Worm (Caenorhabditis elegans): ENCODE data around the gene grd-7.

Gene grd-7

DNA sequence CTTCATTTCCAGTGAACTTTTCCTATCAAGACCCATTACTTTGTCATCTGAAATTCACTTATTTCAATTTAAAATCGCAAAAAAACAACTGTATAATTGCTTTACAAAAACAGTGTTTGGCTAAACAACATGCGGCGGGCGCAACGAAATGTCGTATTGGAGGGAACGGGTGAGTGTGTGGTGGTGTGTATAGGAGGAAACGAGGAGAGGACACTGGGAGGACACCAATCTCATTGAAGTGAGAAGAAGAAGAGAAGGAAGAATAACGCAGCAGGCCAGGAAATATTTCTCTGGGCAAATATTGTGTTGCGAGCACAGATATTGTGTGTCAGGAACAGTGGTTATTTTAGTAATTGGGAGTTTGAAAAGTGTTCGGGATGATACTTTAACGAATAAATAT lies 14.7 kb downstream of the grd-7 start, which contains the start of gene F46H5.4:
TSS of gene F46H5.4 (minus strand) at position 53 of the 400 bp plus-strand sequence.
- TF ChIP-seq K12H6.12 (tag; optimal IDR thresholded peaks at IDR 0.05) (no peak), tlf-1 (GFP tag; optimal IDR thresholded peaks at IDR 0.05) (no peak), mel-28 (tag; optimal IDR thresholded peaks at IDR 0.05; ENCODE audit: borderline replicate concordance) (no peak), nhr-80 (tag; optimal IDR thresholded peaks at IDR 0.05) (peak; percentile 25), gei-17 (GFP tag; optimal IDR thresholded peaks at IDR 0.05) (no peak), rec-8 (tag; optimal IDR thresholded peaks at IDR 0.05) (no peak), zfh-2 (GFP tag; conservative IDR thresholded peaks at IDR 0.05) (no peak), B0019.2 (GFP tag; conservative IDR thresholded peaks at IDR 0.05) (no peak), F57C9.4 (tag; optimal IDR thresholded peaks at IDR 0.05) (no peak), Y53G8AR.9 (GFP tag; conservative IDR thresholded peaks at IDR 0.05) (no peak), ceh-79 (tag; optimal IDR thresholded peaks at IDR 0.05) (no peak), C17E4.6 (GFP tag; IDR thresholded peaks at IDR 0.05) (no peak), lin-35 (GFP tag; optimal IDR thresholded peaks at IDR 0.05) (no peak), attf-3 (GFP tag; conservative IDR thresholded peaks at IDR 0.05) (peak; percentile 81)

DNA sequence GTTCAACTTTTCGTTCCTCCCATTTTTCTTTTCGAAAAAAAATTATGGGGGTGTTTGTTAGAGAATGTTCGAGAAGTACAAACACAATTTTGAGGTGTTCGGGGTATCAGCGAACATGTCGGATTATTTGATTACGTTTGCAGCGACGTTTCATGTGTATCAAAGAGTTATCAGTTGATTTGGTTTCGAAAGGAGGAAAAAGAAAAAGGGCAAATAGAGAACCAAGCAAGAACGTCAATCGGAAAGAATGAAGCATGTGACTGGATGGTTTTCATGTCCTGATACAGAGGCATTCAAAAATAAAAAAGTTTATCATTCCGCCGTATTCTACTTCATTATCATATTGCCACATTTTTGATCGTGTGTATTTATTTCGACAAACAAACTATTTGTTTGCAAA lies 24.5 kb downstream of the grd-7 start:
- TF ChIP-seq tlf-1 (GFP tag; optimal IDR thresholded peaks at IDR 0.05) (peak; percentile 22), lin-54 (GFP tag; optimal IDR thresholded peaks at IDR 0.05) (peak; percentile 9), lir-1 (GFP tag; conservative IDR thresholded peaks at IDR 0.05) (0 out of 2 replicates have a peak, but pooled peaks have one; percentile 10), attf-5 (GFP tag; optimal IDR thresholded peaks at IDR 0.05) (peak; percentile 13), ceh-91 (GFP tag; IDR thresholded peaks at IDR 0.05) (no peak), Y53G8AR.9 (GFP tag; conservative IDR thresholded peaks at IDR 0.05) (0 out of 2 replicates have a peak, but pooled peaks have one; percentile 35), dox-1 (GFP tag; IDR thresholded peaks at IDR 0.05) (0 out of 2 replicates have a peak, but pooled peaks have one; percentile 30), chd-7 (tag; optimal IDR thresholded peaks at IDR 0.05) (peak; percentile 43), ztf-28 (GFP tag; IDR thresholded peaks at IDR 0.05) (no peak), sptf-2 (GFP tag; optimal IDR thresholded peaks at IDR 0.05) (no peak), pha-4 (tag; optimal IDR thresholded peaks at IDR 0.05) (peak; percentile 65), ets-4 (GFP tag; optimal IDR thresholded peaks at IDR 0.05) (peak; percentile 54), ztf-6 (GFP tag; IDR thresholded peaks at IDR 0.05) (no peak), zfh-2 (GFP tag; conservative IDR thresholded peaks at IDR 0.05) (no peak), madf-8 (GFP tag; conservative IDR thresholded peaks at IDR 0.05) (no peak), madf-10 (tag; optimal IDR thresholded peaks at IDR 0.05) (peak; percentile 36), madf-6 (GFP tag; IDR thresholded peaks at IDR 0.05) (no peak), nfyb-1 (GFP tag; IDR thresholded peaks at IDR 0.05) (0 out of 2 replicates have a peak, but pooled peaks have one; percentile 45), nhr-27 (tag; optimal IDR thresholded peaks at IDR 0.05) (no peak), nfya-2 (GFP tag; IDR thresholded peaks at IDR 0.05) (no peak), lin-40 (tag; optimal IDR thresholded peaks at IDR 0.05) (peak; percentile 31), ztf-22 (GFP tag; optimal IDR thresholded peaks at IDR 0.05) (peak; percentile 3), unc-62 (GFP tag; optimal IDR thresholded peaks at IDR 0.05) (peak; percentile 30), F57C9.4 (tag; optimal IDR thresholded peaks at IDR 0.05) (no peak), nhr-80 (tag; optimal IDR thresholded peaks at IDR 0.05) (peak; percentile 97), ekl-4 (GFP tag; IDR thresholded peaks at IDR 0.05) (no peak), B0035.1 (tag; optimal IDR thresholded peaks at IDR 0.05) (no peak), atf-7 (tag; optimal IDR thresholded peaks at IDR 0.05) (peak; percentile 52), nhr-90 (tag; optimal IDR thresholded peaks at IDR 0.05) (peak; percentile 39), hrde-1 (tag; optimal IDR thresholded peaks at IDR 0.05; ENCODE audit: borderline replicate concordance) (no peak), let-607 (tag; optimal IDR thresholded peaks at IDR 0.05) (peak; percentile 43 to 70), ceh-40 (GFP tag; IDR thresholded peaks at IDR 0.05) (no peak)
